Worm (Caenorhabditis elegans): Measurements from ENCODE around the gene act-3.

- TF ChIP-seq unc-62 (GFP tag; optimal IDR thresholded peaks at IDR 0.05 in 1 of 2) (no peak), unc-62 (tag; optimal IDR thresholded peaks at IDR 0.05) (no peak), nhr-10 (tag; optimal IDR thresholded peaks at IDR 0.05) (no peak), ceh-32 (tag; optimal IDR thresholded peaks at IDR 0.05; ENCODE audit: poor library complexity) (no peak), nhr-77 (tag; optimal IDR thresholded peaks at IDR 0.05) (no peak), daf-8 (GFP tag; IDR thresholded peaks at IDR 0.05) (no peak), F10B5.3 (tag; optimal IDR thresholded peaks at IDR 0.05) (no peak), Y5F2A.4 (GFP tag; optimal IDR thresholded peaks at IDR 0.05) (no peak), egl-27 (tag; optimal IDR thresholded peaks at IDR 0.05) (no peak), lin-38 (GFP tag; IDR thresholded peaks at IDR 0.05) (no peak), dve-1 (tag; optimal IDR thresholded peaks at IDR 0.05; ENCODE audit: insufficient read depth) (no peak), lsy-2 (tag; optimal IDR thresholded peaks at IDR 0.05) (no peak), aly-2 (tag; optimal IDR thresholded peaks at IDR 0.05) (no peak)
Measured at ce11 chrV:11040020-11040419, 34.3 kb downstream of the act-3 start, which contains the start of gene C45B11.9.

Measured in whole organism, L4 larva.